Worm (Caenorhabditis elegans) whole organism, L1 larva: ENCODE data around the gene jun-1.

Experiments
- aha-1 ChIP-seq: fragments of 150-350 bp; optimal IDR thresholded peaks from 2 replicates; lab custom pipeline; 2014; ENCODE audit warnings: missing biosample characterization, missing genetic modification characterization
- elt-2 ChIP-seq: sonication (generic microtip); optimal IDR thresholded peaks from 2 replicates; lab custom pipeline; 2016; ENCODE audit warnings: missing genetic modification characterization, mild to moderate bottlenecking, inconsistent platforms, missing compliant biosample characterization, missing genetic modification reagents
- fkh-4 ChIP-seq: sonication (generic microtip); optimal IDR thresholded peaks from 2 replicates; lab custom pipeline; 2016; ENCODE audit warnings: missing compliant biosample characterization, missing genetic modification characterization, borderline replicate concordance
- fos-1 ChIP-seq: fragments of 150-350 bp; optimal IDR thresholded peaks from 2 replicates; lab custom pipeline; 2014; ENCODE audit warnings: missing biosample characterization, missing genetic modification characterization
- isw-1 ChIP-seq: fragments of 200-800 bp; sonication (Bioruptor generic); IDR thresholded peaks from 2 replicates; pipeline ENCODE4 v1.3.6; 2022; ENCODE audit warnings: missing genetic modification characterization, missing compliant biosample characterization
- lin-13 ChIP-seq: fragments of 150-350 bp; optimal IDR thresholded peaks from 2 replicates; lab custom pipeline; 2014; ENCODE audit warnings: missing biosample characterization, missing genetic modification reagents, missing genetic modification characterization
- lir-3 ChIP-seq: sonication (generic microtip); optimal IDR thresholded peaks from 2 replicates; lab custom pipeline; 2016; ENCODE audit warnings: mild to moderate bottlenecking, missing genetic modification characterization, moderate library complexity, missing compliant biosample characterization; ENCODE audit not compliant: poor library complexity
- mab-9 ChIP-seq: fragments of 200-800 bp; sonication (Bioruptor generic); IDR thresholded peaks from 2 replicates; pipeline ENCODE4 v1.3.6; 2022; ENCODE audit warnings: missing genetic modification reagents, missing genetic modification characterization, missing compliant biosample characterization
- mdl-1 ChIP-seq, 2 experiments: fragments of 150-350 bp; optimal IDR thresholded peaks; 2 replicates each; lab custom pipeline; 2014 to 2017; ENCODE audit warnings: missing biosample characterization in 2 of 2, missing genetic modification characterization in 2 of 2, inconsistent platforms in 1 of 2
- nhr-11 ChIP-seq: fragments of 150-350 bp; optimal IDR thresholded peaks from 2 replicates; lab custom pipeline; 2014; ENCODE audit warnings: missing biosample characterization, missing genetic modification characterization
- nhr-237 ChIP-seq: fragments of 150-350 bp; optimal IDR thresholded peaks from 2 replicates; lab custom pipeline; 2014; ENCODE audit warnings: missing biosample characterization, missing genetic modification characterization
- nhr-90 ChIP-seq: sonication (generic microtip); optimal IDR thresholded peaks from 2 replicates; lab custom pipeline; 2016; ENCODE audit warnings: mild to moderate bottlenecking, missing genetic modification characterization, missing compliant biosample characterization; ENCODE audit not compliant: poor library complexity
- pag-3 ChIP-seq: sonication (generic microtip); optimal IDR thresholded peaks from 2 replicates; lab custom pipeline; 2017; ENCODE audit warnings: missing genetic modification characterization, mild to moderate bottlenecking, missing compliant biosample characterization, antibody characterized with exemption, borderline replicate concordance; ENCODE audit not compliant: insufficient read depth
- snpc-4 ChIP-seq: fragments of 150-350 bp; optimal IDR thresholded peaks from 2 replicates; lab custom pipeline; 2014; ENCODE audit warnings: missing biosample characterization, missing genetic modification characterization
- unc-30 ChIP-seq: sonication (generic microtip); optimal IDR thresholded peaks from 2 replicates; lab custom pipeline; 2017; ENCODE audit warnings: missing biosample characterization, missing genetic modification characterization
- unc-86 ChIP-seq: sonication (generic microtip); optimal IDR thresholded peaks from 2 replicates; lab custom pipeline; 2016; ENCODE audit warnings: missing genetic modification characterization, missing compliant biosample characterization

Gene jun-1

ce11 chrII:9178811-9179210 lies 65.9 kb downstream of the jun-1 start:
- TF ChIP-seq nhr-237 (no peak), unc-30 (tag; lab: Kevin White, UChicago) (no peak), fkh-4 (tag; lab: Kevin White, UChicago) (no peak), mab-9 (no peak), unc-86 (no peak), snpc-4 (no peak), lir-3 (tag; lab: Kevin White, UChicago) (no peak), fos-1 (tag; lab: Kevin White, UChicago) (no peak), nhr-11 (tag; lab: Kevin White, UChicago) (no peak), aha-1 (no peak), lin-13 (GFP tag; lab: Kevin White, UChicago) (no peak), isw-1 (GFP tag; lab: Robert Waterston, UW) (no peak), pag-3 (no peak), mdl-1 (tag; optimal IDR thresholded peaks at IDR 0.05; lab: Kevin White, UChicago) (no peak), nhr-90 (tag; lab: Kevin White, UChicago) (no peak)

DNA sequence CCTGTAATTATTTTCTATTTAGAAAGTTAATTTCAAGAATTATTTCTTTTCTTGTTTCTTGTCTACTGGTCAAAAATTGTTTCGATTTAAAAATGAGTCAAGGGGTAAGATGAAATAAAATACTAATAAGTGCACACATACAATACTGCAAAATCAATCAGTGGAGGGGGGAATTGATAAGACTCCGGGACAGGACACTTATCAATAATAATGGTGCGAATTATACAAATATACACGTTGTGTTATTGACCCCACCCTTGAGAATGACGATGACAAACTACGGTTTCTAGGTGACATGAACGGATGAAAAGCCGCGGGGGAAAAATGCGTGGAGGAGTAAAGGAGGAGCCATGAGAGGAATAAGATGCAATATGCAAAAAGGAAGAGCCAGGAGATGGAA lies 68.2 kb downstream of the jun-1 start:
- peak; percentile 2 for TF ChIP-seq elt-2 (tag; lab: Kevin White, UChicago)
- no peak for TF ChIP-seq nhr-11 (tag; lab: Kevin White, UChicago)
